Worm (Caenorhabditis elegans) whole organism, L4/young adult: ENCODE data around the gene twk-6.

ENCODE experiments used
- W03F9.2 ChIP-seq: fragments of 150-350 bp; optimal IDR thresholded peaks from 2 replicates; lab custom pipeline; 2014; ENCODE audit warnings: missing biosample characterization, missing genetic modification characterization
- him-1 ChIP-seq: sonication (generic microtip); optimal IDR thresholded peaks from 2 replicates; lab custom pipeline; 2016; ENCODE audit warnings: missing genotype, missing genetic modification reagents, missing genetic modification characterization, missing compliant biosample characterization

- TF ChIP-seq him-1 (tag; lab: Kevin White, UChicago), result no peak
- no peak for TF ChIP-seq W03F9.2 (tag; lab: Kevin White, UChicago)
Measured at ce11 chrIII:4697819-4698218, 44.9 kb upstream of the twk-6 start, which contains the start of gene dnj-18.
